Worm (Caenorhabditis elegans): ENCODE measurements around the gene egrh-1.
A peak's percentile ranks its signal among the peaks of the same experiment; 100 is the strongest.

egrh-1 gene

DNA sequence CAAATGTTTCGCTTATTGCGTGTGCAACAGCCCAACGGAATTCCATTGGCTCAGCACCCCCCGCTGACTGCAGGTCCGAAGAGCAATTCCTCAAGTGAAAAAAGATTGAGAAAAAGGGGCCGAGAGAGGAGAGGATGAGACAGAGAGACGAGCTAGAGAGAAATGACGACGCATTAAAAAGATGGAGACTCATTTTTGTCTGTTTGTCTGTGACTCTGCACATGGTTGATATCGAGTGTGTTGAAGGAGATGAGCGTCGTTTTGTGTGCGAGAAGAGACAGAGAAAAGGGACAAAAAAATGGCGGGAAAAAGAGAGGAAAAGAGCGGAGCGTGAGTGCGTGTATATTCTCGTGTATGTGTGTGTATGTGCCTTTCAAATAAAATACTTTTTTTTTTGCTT lies 4.7 kb upstream of the egrh-1 start (continued):
- TF ChIP-seq R02D3.7 (tag; optimal IDR thresholded peaks at IDR 0.05) (no peak), lin-38 (GFP tag; IDR thresholded peaks at IDR 0.05) (peak; percentile 49), skn-1 (tag; optimal IDR thresholded peaks at IDR 0.05) (no peak), zip-11 (GFP tag; IDR thresholded peaks at IDR 0.05) (no peak), tag-97 (GFP tag; IDR thresholded peaks at IDR 0.05) (no peak), fos-1 (tag; optimal IDR thresholded peaks at IDR 0.05) (no peak), gei-8 (GFP tag; optimal IDR thresholded peaks at IDR 0.05) (no peak), aha-1 (tag) (peak; percentile 99), dmd-8 (GFP tag; IDR thresholded peaks at IDR 0.05) (no peak), ceh-62 (tag; optimal IDR thresholded peaks at IDR 0.05) (no peak), mes-2 (tag; optimal IDR thresholded peaks at IDR 0.05; ENCODE audit: poor library complexity, severe bottlenecking) (peak; percentile 84), cey-2 (tag; optimal IDR thresholded peaks at IDR 0.05; ENCODE audit: borderline replicate concordance, insufficient read depth) (no peak), jun-1 (tag; optimal IDR thresholded peaks at IDR 0.05) (peak; percentile 60), unc-130 (GFP tag; optimal IDR thresholded peaks at IDR 0.05) (no peak), ztf-11 (tag; optimal IDR thresholded peaks at IDR 0.05) (no peak), hmg-1.1 (GFP tag; IDR thresholded peaks at IDR 0.05) (peak; percentile 94), T26A8.4 (GFP tag; IDR thresholded peaks at IDR 0.05) (no peak), daf-19 (GFP tag; conservative IDR thresholded peaks at IDR 0.05) (no peak), nhr-42 (GFP tag; IDR thresholded peaks at IDR 0.05) (0 out of 2 replicates have a peak, but pooled peaks have one; percentile 18), Y48G9A.11 (GFP tag; IDR thresholded peaks at IDR 0.05) (no peak), Y75B8A.6 (GFP tag; IDR thresholded peaks at IDR 0.05) (no peak), lir-3 (tag; optimal IDR thresholded peaks at IDR 0.05) (no peak), egl-27 (tag; optimal IDR thresholded peaks at IDR 0.05) (peak; percentile 63), zag-1 (tag; optimal IDR thresholded peaks at IDR 0.05) (no peak), unc-62 (GFP tag; optimal IDR thresholded peaks at IDR 0.05 in 1 of 2) (peak in 1 of 2 experiments; percentile 99), unc-62 (tag; optimal IDR thresholded peaks at IDR 0.05) (peak; percentile 38), rbr-2 (tag; optimal IDR thresholded peaks at IDR 0.05) (peak; percentile 91), lsy-2 (tag; optimal IDR thresholded peaks at IDR 0.05) (peak; percentile 68 to 86), set-16 (GFP tag; IDR thresholded peaks at IDR 0.05) (peak; percentile 64; the same call in 1 of the 2 replicates), ceh-28 (tag; optimal IDR thresholded peaks at IDR 0.05) (no peak), dmd-9 (GFP tag; IDR thresholded peaks at IDR 0.05) (no peak), F37D6.2 (tag; optimal IDR thresholded peaks at IDR 0.05) (peak; percentile 84), nhr-41 (GFP tag; IDR thresholded peaks at IDR 0.05) (no peak), lin-29 (GFP tag; IDR thresholded peaks at IDR 0.05) (no peak; the same call in 1 of the 2 replicates), egl-43 (GFP tag; IDR thresholded peaks at IDR 0.05) (no peak; the same call in 1 of the 2 replicates), lin-15B (tag; optimal IDR thresholded peaks at IDR 0.05) (no peak), Y5F2A.4 (GFP tag; optimal IDR thresholded peaks at IDR 0.05) (no peak), vab-7 (GFP tag; IDR thresholded peaks at IDR 0.05) (peak; percentile 50), aly-2 (tag; optimal IDR thresholded peaks at IDR 0.05) (no peak), nhr-25 (tag; optimal IDR thresholded peaks at IDR 0.05; ENCODE audit: borderline replicate concordance, insufficient read depth) (peak; percentile 38), saeg-2 (GFP tag; IDR thresholded peaks at IDR 0.05) (0 out of 2 replicates have a peak, but pooled peaks have one; percentile 22), pha-4 (GFP tag; IDR thresholded peaks at IDR 0.05) (peak; percentile 59; the same call in 1 of the 2 replicates), pha-4 (tag; optimal IDR thresholded peaks at IDR 0.05) (peak; percentile 97), duxl-1 (tag; optimal IDR thresholded peaks at IDR 0.05; ENCODE audit: poor library complexity) (no peak), mdt-29 (GFP tag; IDR thresholded peaks at IDR 0.05) (no peak), hlh-30 (tag; optimal IDR thresholded peaks at IDR 0.05; ENCODE audit: insufficient read depth) (peak; percentile 95), mxl-2 (GFP tag; conservative IDR thresholded peaks at IDR 0.05) (no peak), nhr-111 (GFP tag; optimal IDR thresholded peaks at IDR 0.05) (no peak), ctbp-1 (GFP tag; IDR thresholded peaks at IDR 0.05) (peak; percentile 92), ceh-44 (GFP tag; IDR thresholded peaks at IDR 0.05) (no peak), mep-1 (tag; optimal IDR thresholded peaks at IDR 0.05) (peak; percentile 94)
